Fruit fly (Drosophila melanogaster) whole organism, embryonic: ENCODE results near the gene stwl.

Source experiments
- ATbp ChIP-seq: fragments of 200-800 bp; sonication (Bioruptor generic); optimal IDR thresholded peaks from 2 replicates; lab custom pipeline; 2017; ENCODE audit warnings: missing biosample characterization, mild to moderate bottlenecking, missing genetic modification characterization, missing genetic modification reagents
- Awh ChIP-seq: fragments of 200-800 bp; sonication (Bioruptor generic); IDR thresholded peaks from 2 replicates; pipeline ENCODE4, ENCODE4 v1.3.6; 2022; ENCODE audit warnings: missing biosample characterization, missing genetic modification characterization
- Bteb2 ChIP-seq: fragments of 200-800 bp; sonication (Bioruptor generic); optimal IDR thresholded peaks from 2 replicates; lab custom pipeline; 2016; ENCODE audit warnings: missing biosample characterization, missing genetic modification characterization
- CG10431 ChIP-seq: fragments of 200-800 bp; sonication (Bioruptor generic); optimal IDR thresholded peaks from 3 replicates; lab custom pipeline; 2018; ENCODE audit warnings: missing biosample characterization, mild to moderate bottlenecking, missing genetic modification characterization
- CG10543 ChIP-seq: fragments of 200-800 bp; sonication (Bioruptor generic); optimal IDR thresholded peaks from 3 replicates; lab custom pipeline; 2017; ENCODE audit warnings: missing biosample characterization, mild to moderate bottlenecking, missing genetic modification characterization, moderate library complexity
- CG10979 ChIP-seq: fragments of 200-800 bp; sonication (Bioruptor generic); optimal IDR thresholded peaks from 2 replicates; lab custom pipeline; 2018; ENCODE audit warnings: missing biosample characterization, mild to moderate bottlenecking, missing genetic modification characterization, moderate library complexity
- CG11247 ChIP-seq: fragments of 200-800 bp; sonication (Bioruptor generic); IDR thresholded peaks from 2 replicates; pipeline ENCODE4 v1.3.6; 2022; ENCODE audit warnings: missing biosample characterization, missing genetic modification characterization
- CG11696 ChIP-seq: fragments of 200-800 bp; sonication (Bioruptor generic); IDR thresholded peaks from 2 replicates; pipeline ENCODE4 v1.3.6; 2022; ENCODE audit warnings: missing biosample characterization, missing genetic modification characterization
- CG12391 ChIP-seq: fragments of 200-800 bp; sonication (Bioruptor generic); optimal IDR thresholded peaks from 3 replicates; lab custom pipeline; 2018; ENCODE audit warnings: missing biosample characterization, mild to moderate bottlenecking, missing genetic modification characterization, moderate library complexity
- CG14667 ChIP-seq: fragments of 200-800 bp; sonication (Bioruptor generic); IDR thresholded peaks from 2 replicates; pipeline ENCODE4 v1.3.6; 2022; ENCODE audit warnings: missing biosample characterization, missing genetic modification characterization
- CG15479 ChIP-seq: fragments of 200-800 bp; sonication (Bioruptor generic); optimal IDR thresholded peaks from 3 replicates; lab custom pipeline; 2019; ENCODE audit warnings: missing biosample characterization, mild to moderate bottlenecking, missing genetic modification characterization, moderate library complexity
- CG16863 ChIP-seq: fragments of 200-800 bp; sonication (Bioruptor generic); optimal IDR thresholded peaks from 3 replicates; lab custom pipeline; 2016; ENCODE audit warnings: missing biosample characterization, missing genetic modification characterization
- CG17612 ChIP-seq: fragments of 200-800 bp; sonication (Bioruptor generic); IDR thresholded peaks from 2 replicates; pipeline ENCODE4 v1.3.6; 2022; ENCODE audit warnings: missing biosample characterization, missing genetic modification characterization
- CG31388 ChIP-seq: fragments of 200-800 bp; sonication (Bioruptor generic); optimal IDR thresholded peaks from 2 replicates; lab custom pipeline; 2016; ENCODE audit warnings: missing biosample characterization, missing genetic modification characterization
- CG3281 ChIP-seq: fragments of 200-800 bp; sonication (Bioruptor generic); optimal IDR thresholded peaks from 3 replicates; lab custom pipeline; 2017; ENCODE audit warnings: missing biosample characterization, mild to moderate bottlenecking, missing genetic modification characterization
- CG42726 ChIP-seq: fragments of 200-800 bp; sonication (Bioruptor generic); IDR thresholded peaks from 2 replicates; pipeline ENCODE4 v1.3.6; 2022; ENCODE audit warnings: missing biosample characterization, missing genetic modification characterization; ENCODE audit not compliant: partially characterized antibody
- CG43689 ChIP-seq: fragments of 200-800 bp; sonication (Bioruptor generic); IDR thresholded peaks from 2 replicates; pipeline ENCODE4 v1.3.6; 2022; ENCODE audit warnings: missing biosample characterization, missing genetic modification characterization
- CG4820 ChIP-seq: fragments of 200-800 bp; sonication (Bioruptor generic); optimal IDR thresholded peaks from 3 replicates; lab custom pipeline; 2016; ENCODE audit warnings: missing biosample characterization, missing genetic modification characterization
- CG6254 ChIP-seq: fragments of 200-800 bp; sonication (Bioruptor generic); optimal IDR thresholded peaks from 3 replicates; lab custom pipeline; 2017; ENCODE audit warnings: mild to moderate bottlenecking, missing biosample characterization, missing genetic modification reagents, missing genetic modification characterization
- CG7271 ChIP-seq: fragments of 200-800 bp; sonication (Bioruptor generic); optimal IDR thresholded peaks from 2 replicates; lab custom pipeline; 2018; ENCODE audit warnings: missing biosample characterization, mild to moderate bottlenecking, missing genetic modification characterization, moderate library complexity
- CG7839 ChIP-seq: fragments of 200-800 bp; sonication (Bioruptor generic); optimal IDR thresholded peaks from 3 replicates; lab custom pipeline; 2018; ENCODE audit warnings: missing biosample characterization, mild to moderate bottlenecking, missing genetic modification characterization, moderate library complexity
- CG8089 ChIP-seq: fragments of 200-800 bp; sonication (Bioruptor generic); optimal IDR thresholded peaks from 3 replicates; lab custom pipeline; 2016; ENCODE audit warnings: missing biosample characterization, missing genetic modification characterization
- CG8388 ChIP-seq: fragments of 200-800 bp; sonication (Bioruptor generic); optimal IDR thresholded peaks from 2 replicates; lab custom pipeline; 2019; ENCODE audit warnings: missing biosample characterization, mild to moderate bottlenecking, missing genetic modification characterization, moderate library complexity
- CG9437 ChIP-seq: fragments of 200-800 bp; sonication (Bioruptor generic); optimal IDR thresholded peaks from 2 replicates; lab custom pipeline; 2018; ENCODE audit warnings: missing biosample characterization, mild to moderate bottlenecking, missing genetic modification characterization
- CG9932 ChIP-seq: fragments of 200-800 bp; sonication (Bioruptor generic); IDR thresholded peaks from 2 replicates; pipeline ENCODE4 v1.3.6; 2022; ENCODE audit warnings: missing biosample characterization, missing genetic modification characterization
- Dip2 ChIP-seq: fragments of 200-800 bp; sonication (Bioruptor generic); IDR thresholded peaks from 2 replicates; pipeline ENCODE4 v1.3.6; 2022; ENCODE audit warnings: missing biosample characterization, missing genetic modification characterization
- Eip74EF ChIP-seq, 2 experiments: fragments of 200-800 bp in 1 of 2; fragments of >200 bp in 1 of 2; sonication (Bioruptor generic) in 1 of 2; optimal IDR thresholded peaks; 2 replicates each; lab custom pipeline; 2017 to 2019; ENCODE audit warnings: missing biosample characterization in 2 of 2, missing genetic modification characterization in 2 of 2, mild to moderate bottlenecking in 1 of 2, moderate library complexity in 1 of 2
- Hsf ChIP-seq: fragments of 200-800 bp; sonication (Bioruptor generic); optimal IDR thresholded peaks from 3 replicates; lab custom pipeline; 2016; ENCODE audit warnings: missing biosample characterization, missing genetic modification characterization
- Opbp ChIP-seq: fragments of 200-800 bp; sonication (Bioruptor generic); IDR thresholded peaks from 3 replicates; pipeline ENCODE4 v1.3.6; 2022; ENCODE audit warnings: missing biosample characterization, missing genetic modification characterization; ENCODE audit not compliant: partially characterized antibody
- Sry-δ ChIP-seq: fragments of 200-800 bp; sonication (Bioruptor generic); optimal IDR thresholded peaks from 2 replicates; lab custom pipeline; 2016; ENCODE audit warnings: missing biosample characterization, missing genetic modification characterization
- Trl ChIP-seq, 3 experiments: fragments of >200 bp in 2 of 3; fragments of 200-800 bp in 1 of 3; sonication (Bioruptor generic) in 1 of 3; optimal IDR thresholded peaks; 2 replicates in 1 of 3; 3 replicates in 2 of 3; lab custom pipeline; 2016 to 2017; ENCODE audit warnings: missing biosample characterization in 1 of 3, missing genetic modification characterization in 1 of 3
- Vsx1 ChIP-seq: fragments of 200-800 bp; sonication (Bioruptor generic); optimal IDR thresholded peaks from 2 replicates; lab custom pipeline; 2017; ENCODE audit warnings: missing biosample characterization, mild to moderate bottlenecking, missing genetic modification characterization, missing genetic modification reagents
- ash1 ChIP-seq: fragments of 200-800 bp; sonication (Bioruptor generic); optimal IDR thresholded peaks from 2 replicates; lab custom pipeline; 2018; ENCODE audit warnings: missing biosample characterization, mild to moderate bottlenecking, missing genetic modification characterization
- br ChIP-seq: fragments of >200 bp; optimal IDR thresholded peaks from 2 replicates; lab custom pipeline; 2017
- chif ChIP-seq, 2 experiments: fragments of 200-800 bp; sonication (Bioruptor generic); optimal IDR thresholded peaks; 3 replicates each; lab custom pipeline; 2016; ENCODE audit warnings: missing biosample characterization in 2 of 2, missing genetic modification characterization in 2 of 2
- dm ChIP-seq: fragments of 200-800 bp; sonication (Bioruptor generic); optimal IDR thresholded peaks from 3 replicates; lab custom pipeline; 2016; ENCODE audit warnings: missing biosample characterization, missing genetic modification characterization
- en ChIP-seq: fragments of 200-800 bp; sonication (Bioruptor generic); optimal IDR thresholded peaks from 2 replicates; lab custom pipeline; 2016; ENCODE audit warnings: missing biosample characterization, missing genetic modification characterization
- exex ChIP-seq: fragments of 200-800 bp; sonication (Bioruptor generic); optimal IDR thresholded peaks from 4 replicates; lab custom pipeline; 2018; ENCODE audit warnings: missing biosample characterization, mild to moderate bottlenecking, missing genetic modification characterization, moderate library complexity
- gsb ChIP-seq: fragments of 200-800 bp; sonication (Bioruptor generic); IDR thresholded peaks from 2 replicates; pipeline ENCODE4 v1.3.6; 2022; ENCODE audit warnings: missing biosample characterization, missing genetic modification characterization
- her ChIP-seq: fragments of 200-800 bp; sonication (Bioruptor generic); optimal IDR thresholded peaks from 2 replicates; lab custom pipeline; 2016; ENCODE audit warnings: missing biosample characterization, missing genetic modification characterization
- hth ChIP-seq: fragments of >200 bp; optimal IDR thresholded peaks from 2 replicates; lab custom pipeline; 2017; ENCODE audit warnings: inconsistent platforms
- klu ChIP-seq: fragments of 200-800 bp; sonication (Bioruptor generic); IDR thresholded peaks from 2 replicates; pipeline ENCODE4 v1.3.6; 2022; ENCODE audit warnings: missing biosample characterization, missing genetic modification characterization
- lmd ChIP-seq: fragments of 200-800 bp; sonication (Bioruptor generic); IDR thresholded peaks from 2 replicates; pipeline ENCODE4 v1.3.6; 2022; ENCODE audit warnings: missing biosample characterization, missing genetic modification characterization
- mirr ChIP-seq: fragments of 200-800 bp; sonication (Bioruptor generic); optimal IDR thresholded peaks from 3 replicates; lab custom pipeline; 2018; ENCODE audit warnings: missing biosample characterization, mild to moderate bottlenecking, missing genetic modification characterization
- pnt ChIP-seq: fragments of 200-800 bp; sonication (Bioruptor generic); optimal IDR thresholded peaks from 3 replicates; lab custom pipeline; 2016; ENCODE audit warnings: missing biosample characterization, missing genetic modification characterization
- ranshi ChIP-seq: fragments of 200-800 bp; sonication (Bioruptor generic); IDR thresholded peaks from 2 replicates; pipeline ENCODE4 v1.3.6; 2022; ENCODE audit warnings: missing biosample characterization, missing genetic modification characterization
- rib ChIP-seq: fragments of 200-800 bp; sonication (Bioruptor generic); IDR thresholded peaks from 2 replicates; pipeline ENCODE4 v1.3.6; 2022; ENCODE audit warnings: missing biosample characterization, missing genetic modification characterization
- run ChIP-seq: fragments of 200-800 bp; sonication (Bioruptor generic); optimal IDR thresholded peaks from 3 replicates; lab custom pipeline; 2018; ENCODE audit warnings: missing biosample characterization, mild to moderate bottlenecking, missing genetic modification characterization
- shn ChIP-seq: fragments of 200-800 bp; sonication (Bioruptor generic); optimal IDR thresholded peaks from 3 replicates; lab custom pipeline; 2016; ENCODE audit warnings: missing biosample characterization, missing genetic modification characterization
- sisA ChIP-seq: fragments of 200-800 bp; sonication (Bioruptor generic); IDR thresholded peaks from 2 replicates; pipeline ENCODE4 v1.3.6; 2022; ENCODE audit warnings: missing biosample characterization, missing genetic modification characterization
- tgo ChIP-seq: fragments of 200-800 bp; sonication (Bioruptor generic); IDR thresholded peaks from 3 replicates; pipeline ENCODE4 v1.3.6; 2022; ENCODE audit warnings: missing biosample characterization, missing genetic modification characterization

stwl gene

DNA sequence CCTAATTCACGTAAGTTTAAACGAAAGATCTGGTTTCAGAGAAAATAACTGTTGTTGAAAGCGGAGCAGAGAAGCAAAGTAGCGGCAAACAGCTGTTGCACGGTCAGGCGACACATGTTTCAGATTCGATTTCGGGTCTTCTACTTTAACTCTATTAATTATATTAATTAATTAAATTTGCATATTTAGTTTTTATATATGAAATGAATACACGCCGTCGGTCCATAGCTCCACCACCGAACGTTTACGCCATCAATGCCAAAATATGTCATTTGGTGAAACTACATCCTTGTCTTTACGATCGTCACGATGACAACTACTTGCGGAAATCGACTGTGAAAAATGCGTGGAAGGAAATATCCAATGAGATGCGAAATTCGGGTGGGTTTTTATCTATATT lies 1.2 kb upstream of the stwl start (continued):
- TF ChIP-seq hth (no peak), br (lab: Kevin White, UChicago) (no peak), CG4820 (no peak), ash1 (no peak), gsb (GFP tag; lab: Robert Waterston, UW) (no peak), Awh (GFP tag; lab: Robert Waterston, UW) (no peak; the same call in 1 of the 2 replicates), sisA (GFP tag; lab: Robert Waterston, UW) (no peak), ranshi (GFP tag; lab: Robert Waterston, UW) (no peak; the same call in 1 of the 2 replicates), klu (GFP tag; lab: Robert Waterston, UW) (no peak), ATbp (GFP tag; lab: Kevin White, UChicago) (peak; percentile 42), Bteb2 (GFP tag; lab: Kevin White, UChicago) (no peak), CG10543 (GFP tag; lab: Kevin White, UChicago) (no peak), CG10979 (tag; lab: Kevin White, UChicago) (peak; percentile 53), CG43689 (GFP tag; lab: Robert Waterston, UW) (no peak), CG9437 (no peak), Sry-δ (GFP tag; lab: Kevin White, UChicago) (no peak), Vsx1 (GFP tag; lab: Kevin White, UChicago) (peak; percentile 17), CG12391 (tag; lab: Kevin White, UChicago) (peak; percentile 57), mirr (no peak), Eip74EF (GFP tag; optimal IDR thresholded peaks at IDR 0.05; lab: Kevin White, UChicago) (no peak), tgo (GFP tag; lab: Robert Waterston, UW) (peak; percentile 28; the same call in 1 of the 3 replicates), en (GFP tag; lab: Kevin White, UChicago) (no peak), Opbp (GFP tag; lab: Robert Waterston, UW) (no peak), CG8089 (GFP tag; lab: Kevin White, UChicago) (no peak), CG11696 (GFP tag; lab: Robert Waterston, UW) (no peak), CG15479 (GFP tag; lab: Kevin White, UChicago) (no peak), her (GFP tag; lab: Kevin White, UChicago) (no peak), CG16863 (GFP tag; lab: Kevin White, UChicago) (no peak), chif (GFP tag; optimal IDR thresholded peaks at IDR 0.05; lab: Kevin White, UChicago) (no peak), Hsf (no peak), lmd (GFP tag; lab: Robert Waterston, UW) (0 out of 2 replicates have a peak, but pooled peaks have one; percentile 24), CG11247 (GFP tag; lab: Robert Waterston, UW) (peak; percentile 37; the same call in 1 of the 2 replicates), Trl (optimal IDR thresholded peaks at IDR 0.05; lab: Kevin White, UChicago) (no peak), Trl (GFP tag; optimal IDR thresholded peaks at IDR 0.05; lab: Kevin White, UChicago) (no peak), CG7271 (tag; lab: Kevin White, UChicago) (no peak), CG9932 (GFP tag; lab: Robert Waterston, UW) (no peak), CG31388 (no peak)
- TF ChIP-seq, all 482 proteins: peak for 112

DNA sequence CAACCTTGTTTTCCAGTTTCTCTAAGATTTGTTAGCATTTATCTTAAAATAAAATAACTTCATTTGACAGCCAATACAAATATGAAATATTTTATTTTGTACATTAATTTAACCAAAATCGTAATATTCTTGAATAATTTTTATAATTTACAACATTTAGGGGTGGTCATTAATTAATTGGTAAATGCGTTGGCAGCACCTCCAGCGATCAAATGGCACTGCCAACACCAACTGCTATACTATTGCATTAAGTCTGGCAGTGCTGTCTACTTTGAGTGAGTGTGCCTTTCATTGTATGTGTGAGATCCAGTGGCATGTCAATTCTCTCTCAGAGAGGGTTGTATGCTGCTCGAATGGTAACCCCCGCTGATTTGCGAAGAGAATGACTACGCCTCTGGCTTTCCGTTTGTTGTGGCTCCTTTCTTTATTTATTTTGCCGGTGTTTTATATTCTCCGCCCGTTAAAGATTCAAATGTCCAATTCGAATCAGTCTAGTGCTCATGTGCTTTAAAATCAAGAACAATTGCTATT lies 472 bp upstream of the stwl start, which contains the start of gene CG3919:
CG3919 (plus strand) TSS at position 481 of the 531 bp plus-strand sequence.
- TF ChIP-seq CG8388 (GFP tag; lab: Kevin White, UChicago) (peak; percentile 54), exex (tag; lab: Kevin White, UChicago) (no peak), CG10431 (GFP tag; lab: Kevin White, UChicago) (no peak), CG42726 (GFP tag; lab: Robert Waterston, UW) (no peak), CG4820 (peak; percentile 49), dm (GFP tag; lab: Kevin White, UChicago) (peak; percentile 61), rib (GFP tag; lab: Robert Waterston, UW) (peak; percentile 56), ranshi (GFP tag; lab: Robert Waterston, UW) (peak; percentile 27; the same call in 1 of the 2 replicates), CG14667 (GFP tag; lab: Robert Waterston, UW) (peak; percentile 35), shn (GFP tag; lab: Kevin White, UChicago) (peak; percentile 52), CG43689 (GFP tag; lab: Robert Waterston, UW) (no peak), CG3281 (GFP tag; lab: Kevin White, UChicago) (peak; percentile 60), pnt (GFP tag; lab: Kevin White, UChicago) (peak; percentile 38), br (lab: Kevin White, UChicago) (no peak), CG6254 (GFP tag; lab: Kevin White, UChicago) (no peak), CG7839 (tag; lab: Kevin White, UChicago) (peak; percentile 72), run (tag; lab: Kevin White, UChicago) (no peak), Dip2 (GFP tag; lab: Robert Waterston, UW) (no peak), CG17612 (GFP tag; lab: Robert Waterston, UW) (0 out of 2 replicates have a peak, but pooled peaks have one; percentile 4)
